Worm (Caenorhabditis elegans) whole organism, midembryonic: ENCODE data around the gene poml-1.

Source experiments
- T22C8.4 ChIP-seq: fragments of 200-800 bp; sonication (Bioruptor generic); IDR thresholded peaks from 2 replicates; pipeline ENCODE4 v1.3.6; 2022; ENCODE audit warnings: missing genetic modification characterization, missing compliant biosample characterization
- flt-1 ChIP-seq: fragments of 200-800 bp; sonication (Bioruptor generic); IDR thresholded peaks from 2 replicates; pipeline ENCODE4 v1.3.6; 2022; ENCODE audit warnings: missing genetic modification characterization, missing compliant biosample characterization
- klf-2 ChIP-seq: fragments of 200-800 bp; sonication (Bioruptor generic); conservative IDR thresholded peaks from 2 replicates; pipeline ENCODE4 v1.3.6; 2022; ENCODE audit warnings: missing genetic modification reagents, missing genetic modification characterization, missing compliant biosample characterization
- ref-1 ChIP-seq: fragments of 200-800 bp; sonication (Bioruptor generic); conservative IDR thresholded peaks from 2 replicates; pipeline ENCODE4 v1.3.6; 2022; ENCODE audit warnings: missing genetic modification reagents, missing genetic modification characterization, missing compliant biosample characterization
- tab-1 ChIP-seq: fragments of 200-800 bp; sonication (Bioruptor generic); IDR thresholded peaks from 2 replicates; pipeline ENCODE4 v1.3.6; 2022; ENCODE audit warnings: missing genetic modification characterization, missing compliant biosample characterization
- ztf-23 ChIP-seq: fragments of 200-800 bp; sonication (Bioruptor generic); IDR thresholded peaks from 2 replicates; pipeline ENCODE4 v1.3.6; 2022; ENCODE audit warnings: missing genetic modification reagents, missing genetic modification characterization, missing compliant biosample characterization
- ztf-29 ChIP-seq: fragments of 200-800 bp; sonication (Bioruptor generic); IDR thresholded peaks from 2 replicates; pipeline ENCODE4 v1.3.6; 2022; ENCODE audit warnings: missing genetic modification reagents, missing genetic modification characterization, missing compliant biosample characterization

DNA sequence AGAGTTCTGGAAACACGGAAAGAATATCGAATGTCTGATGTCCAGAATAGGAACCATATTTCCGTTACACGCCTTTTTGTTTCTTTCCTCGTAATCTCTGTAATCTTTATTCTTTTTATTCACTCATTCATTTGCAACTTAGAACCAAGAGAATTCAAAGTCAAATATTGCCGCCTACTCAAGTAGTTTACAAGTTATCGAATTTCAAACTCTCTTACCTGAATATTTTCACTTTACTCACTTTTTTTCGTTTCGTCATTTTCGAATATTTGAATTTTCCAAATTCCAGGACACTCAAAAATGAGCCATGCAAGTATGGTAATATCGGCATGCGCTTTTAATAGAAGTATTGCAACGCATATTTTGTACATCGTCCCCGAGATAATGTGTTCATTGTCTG lies 1.6 kb upstream of the poml-1 start, which contains the start of gene K11E4.6:
- no peak for TF ChIP-seq tab-1
- no peak for TF ChIP-seq flt-1 (GFP tag; lab: Robert Waterston, UW)
- no peak for TF ChIP-seq ztf-29 (GFP tag; lab: Robert Waterston, UW)
- no peak for TF ChIP-seq ref-1 (GFP tag; lab: Robert Waterston, UW)
- TF ChIP-seq ztf-23 (GFP tag; lab: Robert Waterston, UW), result no peak
- TF ChIP-seq klf-2 (GFP tag; lab: Robert Waterston, UW), result no peak
- TF ChIP-seq T22C8.4 (GFP tag; lab: Robert Waterston, UW), result no peak
